Worm (Caenorhabditis elegans): Measurements from ENCODE around the gene ttr-48.

ttr-48 gene

DNA sequence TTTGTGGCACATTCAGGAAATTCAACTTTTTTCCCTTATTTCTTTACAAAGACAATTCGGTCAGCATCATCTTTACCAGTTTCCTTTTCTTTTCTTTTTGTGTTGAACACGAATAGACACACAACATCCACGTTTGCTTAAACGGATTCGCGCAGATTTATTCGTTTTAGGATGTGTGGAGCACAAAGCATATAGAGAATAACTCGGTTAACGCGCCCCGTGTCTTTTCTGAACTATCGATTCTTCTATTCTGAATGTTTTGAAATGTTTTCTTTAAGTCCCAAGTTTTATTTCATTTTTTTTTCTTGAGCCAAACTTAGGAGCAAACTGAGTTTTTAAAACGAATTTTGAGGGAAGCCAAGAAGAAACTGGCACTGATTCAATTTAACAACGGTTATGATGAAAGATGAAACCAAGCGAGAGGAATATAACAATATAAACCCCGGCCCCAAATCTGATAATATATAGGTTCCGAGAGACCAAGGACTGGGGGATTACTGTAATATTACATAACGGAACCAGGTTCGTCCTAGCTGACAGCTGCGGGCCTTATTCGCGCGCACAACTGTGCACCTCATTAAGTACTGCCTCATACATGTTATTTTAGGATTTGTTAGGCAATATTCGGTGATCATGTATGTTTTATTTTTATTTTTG lies 29.5 kb upstream of the ttr-48 start:
- no peak for TF ChIP-seq ztf-28 (GFP tag; IDR thresholded peaks at IDR 0.05)
- TF ChIP-seq snpc-1.3 (tag; optimal IDR thresholded peaks at IDR 0.05; ENCODE audit: insufficient read depth), result no peak
- TF ChIP-seq repo-1 (tag; optimal IDR thresholded peaks at IDR 0.05), result no peak
- no peak for TF ChIP-seq ceh-40 (GFP tag; IDR thresholded peaks at IDR 0.05)
- TF ChIP-seq hlh-26 (GFP tag; conservative IDR thresholded peaks at IDR 0.05), result no peak
- TF ChIP-seq dpff-1 (tag; optimal IDR thresholded peaks at IDR 0.05), result no peak

DNA sequence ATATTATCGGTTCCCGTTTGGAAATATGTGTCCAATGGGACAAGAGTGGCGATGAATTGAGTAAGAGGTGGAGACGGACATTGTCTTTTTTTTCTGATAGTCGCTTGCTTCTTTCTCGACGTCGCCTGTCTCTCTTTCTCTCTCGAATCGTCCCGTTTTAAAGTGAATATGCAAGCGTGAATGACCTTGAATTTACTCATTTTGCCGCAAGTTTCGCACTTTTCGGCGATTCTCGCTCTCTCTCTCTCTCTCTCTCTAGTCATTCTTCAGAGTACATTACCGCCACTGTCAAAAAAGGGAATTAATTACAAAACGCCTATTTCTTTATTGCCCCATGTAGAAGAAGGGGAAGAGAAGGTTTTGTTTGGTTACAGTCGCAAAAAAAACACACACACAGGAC lies 25.5 kb upstream of the ttr-48 start:
- TF ChIP-seq ztf-28 (GFP tag; IDR thresholded peaks at IDR 0.05) (no peak), madf-10 (tag; optimal IDR thresholded peaks at IDR 0.05) (no peak), ama-1 (optimal IDR thresholded peaks at IDR 0.05) (no peak), ama-1 (GFP tag; optimal IDR thresholded peaks at IDR 0.05) (no peak), efl-1 (GFP tag; optimal IDR thresholded peaks at IDR 0.05) (no peak), madf-8 (GFP tag; conservative IDR thresholded peaks at IDR 0.05) (no peak), akir-1 (GFP tag; optimal IDR thresholded peaks at IDR 0.05) (no peak), lin-26 (GFP tag; IDR thresholded peaks at IDR 0.05) (no peak), pbrm-1 (GFP tag; IDR thresholded peaks at IDR 0.05) (no peak), B0261.1 (tag; optimal IDR thresholded peaks at IDR 0.05) (no peak)

ce11 chrX:3866197-3866596 lies 23.9 kb upstream of the ttr-48 start:
- no peak for TF ChIP-seq attf-5 (GFP tag; optimal IDR thresholded peaks at IDR 0.05)
- TF ChIP-seq D2030.7 (GFP tag; IDR thresholded peaks at IDR 0.05), result no peak
- no peak for TF ChIP-seq let-607 (tag; optimal IDR thresholded peaks at IDR 0.05)
- no peak for TF ChIP-seq aptf-2 (GFP tag; conservative IDR thresholded peaks at IDR 0.05)
- TF ChIP-seq gei-17 (GFP tag; optimal IDR thresholded peaks at IDR 0.05), result no peak
- no peak for TF ChIP-seq F55B11.4 (tag; optimal IDR thresholded peaks at IDR 0.05; ENCODE audit: borderline replicate concordance, insufficient read depth)
- TF ChIP-seq rpc-1 (optimal IDR thresholded peaks at IDR 0.05), result no peak
- TF ChIP-seq rpc-1 (tag; optimal IDR thresholded peaks at IDR 0.05), result no peak
- TF ChIP-seq Y95B8A.8 (GFP tag; IDR thresholded peaks at IDR 0.05), result no peak
- TF ChIP-seq ceh-27 (GFP tag; optimal IDR thresholded peaks at IDR 0.05), result no peak
- no peak for TF ChIP-seq akir-1 (GFP tag; optimal IDR thresholded peaks at IDR 0.05)
- TF ChIP-seq somi-1 (GFP tag; optimal IDR thresholded peaks at IDR 0.05), result no peak

- TF ChIP-seq dpl-1 (GFP tag; optimal IDR thresholded peaks at IDR 0.05) (no peak), T26A5.8 (tag; optimal IDR thresholded peaks at IDR 0.05) (no peak), Y79H2A.3 (GFP tag; conservative IDR thresholded peaks at IDR 0.05) (no peak), egl-44 (GFP tag; IDR thresholded peaks at IDR 0.05) (no peak), B0336.3 (GFP tag; IDR thresholded peaks at IDR 0.05) (no peak), hsf-1 (GFP tag; IDR thresholded peaks at IDR 0.05) (no peak), ccch-3 (GFP tag; optimal IDR thresholded peaks at IDR 0.05) (no peak)
These were observed 19.0 kb upstream of the ttr-48 start for ce11 chrX:3861294-3861693.

DNA sequence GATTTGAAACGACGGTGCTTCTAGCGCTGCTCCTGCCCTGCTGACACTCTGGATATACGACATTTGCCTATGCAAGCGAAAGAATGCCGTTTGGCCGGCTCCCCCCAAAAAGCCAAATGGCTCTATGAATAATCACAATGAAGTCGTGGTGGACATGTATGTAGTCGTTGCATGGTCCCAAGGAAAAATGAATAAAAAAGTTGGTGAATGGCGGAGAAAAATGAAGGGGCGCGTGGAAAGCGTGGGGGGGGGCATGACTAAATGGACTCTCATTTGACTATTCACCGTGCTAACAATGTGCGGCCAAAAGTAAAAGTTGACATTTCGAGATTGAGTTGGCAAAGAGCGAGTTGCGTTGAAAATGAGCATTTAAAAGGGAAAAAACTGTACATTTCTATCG lies 17.2 kb upstream of the ttr-48 start:
- TF ChIP-seq fkh-3 (tag; optimal IDR thresholded peaks at IDR 0.05), result no peak
- TF ChIP-seq sea-2 (GFP tag; IDR thresholded peaks at IDR 0.05), result no peak
- TF ChIP-seq egrh-3 (GFP tag; IDR thresholded peaks at IDR 0.05), result no peak
- no peak for TF ChIP-seq nhr-27 (tag; optimal IDR thresholded peaks at IDR 0.05)
- no peak for TF ChIP-seq rpc-1 (optimal IDR thresholded peaks at IDR 0.05)
- TF ChIP-seq rpc-1 (tag; optimal IDR thresholded peaks at IDR 0.05), result no peak
- TF ChIP-seq zfh-2 (GFP tag; conservative IDR thresholded peaks at IDR 0.05), result no peak
- TF ChIP-seq let-526 (GFP tag; IDR thresholded peaks at IDR 0.05), result no peak
- no peak for TF ChIP-seq athp-1 (tag; optimal IDR thresholded peaks at IDR 0.05)
- TF ChIP-seq C17E4.6 (GFP tag; IDR thresholded peaks at IDR 0.05), result no peak
